Worm (Caenorhabditis elegans) whole organism, mixed stage, embryonic: ENCODE results near the gene K06H6.1.

Source experiments
- M03D4.4 ChIP-seq: sonication (generic microtip); optimal IDR thresholded peaks from 2 replicates; lab custom pipeline; 2017; ENCODE audit warnings: mild to moderate bottlenecking, missing genetic modification characterization, missing compliant biosample characterization
- bed-3 ChIP-seq: fragments of 200-800 bp; sonication (Bioruptor generic); optimal IDR thresholded peaks from 3 replicates; lab custom pipeline; 2018; ENCODE audit warnings: mild to moderate bottlenecking, missing genetic modification characterization, moderate library complexity, missing compliant biosample characterization
- blmp-1 ChIP-seq: fragments of 150-350 bp; optimal IDR thresholded peaks from 2 replicates; lab custom pipeline; 2014; ENCODE audit warnings: missing biosample characterization, missing genetic modification characterization
- ceh-39 ChIP-seq: fragments of 150-350 bp; optimal IDR thresholded peaks from 2 replicates; lab custom pipeline; 2014; ENCODE audit warnings: missing biosample characterization, missing genetic modification characterization
- ceh-43 ChIP-seq: fragments of 200-800 bp; sonication (Bioruptor generic); optimal IDR thresholded peaks from 2 replicates; lab custom pipeline; 2018; ENCODE audit warnings: mild to moderate bottlenecking, missing genetic modification characterization, moderate library complexity, missing compliant biosample characterization
- ceh-83 ChIP-seq: fragments of 200-800 bp; sonication (Bioruptor generic); optimal IDR thresholded peaks from 2 replicates; lab custom pipeline; 2018; ENCODE audit warnings: mild to moderate bottlenecking, missing genetic modification characterization, missing compliant biosample characterization
- cnd-1 ChIP-seq: fragments of 200-800 bp; sonication (Bioruptor generic); optimal IDR thresholded peaks from 2 replicates; lab custom pipeline; 2018; ENCODE audit warnings: mild to moderate bottlenecking, missing genetic modification characterization, missing compliant biosample characterization
- drap-1 ChIP-seq: fragments of 200-800 bp; sonication (Bioruptor generic); optimal IDR thresholded peaks from 3 replicates; lab custom pipeline; 2018; ENCODE audit warnings: mild to moderate bottlenecking, missing genetic modification characterization, missing compliant biosample characterization
- elt-1 ChIP-seq: sonication (generic microtip); optimal IDR thresholded peaks from 2 replicates; lab custom pipeline; 2017; ENCODE audit warnings: missing genetic modification characterization, mild to moderate bottlenecking, missing compliant biosample characterization, antibody characterized with exemption, moderate library complexity, borderline replicate concordance; ENCODE audit not compliant: insufficient read depth
- elt-3 ChIP-seq: fragments of 150-350 bp; optimal IDR thresholded peaks from 2 replicates; lab custom pipeline; 2014; ENCODE audit warnings: missing biosample characterization, missing genetic modification characterization
- flh-1 ChIP-seq: fragments of 200-800 bp; sonication (Bioruptor generic); optimal IDR thresholded peaks from 2 replicates; lab custom pipeline; 2018; ENCODE audit warnings: mild to moderate bottlenecking, missing genetic modification characterization, moderate library complexity, missing compliant biosample characterization
- ham-2 ChIP-seq: fragments of 200-800 bp; sonication (Bioruptor generic); optimal IDR thresholded peaks from 2 replicates; lab custom pipeline; 2018; ENCODE audit warnings: mild to moderate bottlenecking, missing genetic modification characterization, missing compliant biosample characterization
- hlh-1 ChIP-seq: fragments of 150-350 bp; optimal IDR thresholded peaks from 2 replicates; lab custom pipeline; 2014; ENCODE audit warnings: missing biosample characterization, missing genetic modification reagents, missing genetic modification characterization
- lin-13 ChIP-seq: fragments of 150-350 bp; optimal IDR thresholded peaks from 2 replicates; lab custom pipeline; 2014; ENCODE audit warnings: missing biosample characterization, missing genetic modification characterization
- lin-32 ChIP-seq: fragments of 200-800 bp; sonication (Bioruptor generic); optimal IDR thresholded peaks from 2 replicates; lab custom pipeline; 2018; ENCODE audit warnings: mild to moderate bottlenecking, missing genetic modification characterization, missing compliant biosample characterization
- lsy-2 ChIP-seq: fragments of 150-350 bp; optimal IDR thresholded peaks from 2 replicates; lab custom pipeline; 2014; ENCODE audit warnings: missing biosample characterization, missing genetic modification characterization
- mep-1 ChIP-seq: fragments of 150-350 bp; optimal IDR thresholded peaks from 2 replicates; lab custom pipeline; 2017; ENCODE audit warnings: missing biosample characterization, missing genetic modification reagents, missing genetic modification characterization, inconsistent platforms
- mls-2 ChIP-seq: sonication (generic microtip); optimal IDR thresholded peaks from 2 replicates; lab custom pipeline; 2016; ENCODE audit warnings: mild to moderate bottlenecking, missing genetic modification characterization, moderate library complexity, missing compliant biosample characterization
- nhr-12 ChIP-seq: fragments of 150-350 bp; optimal IDR thresholded peaks from 2 replicates; lab custom pipeline; 2014; ENCODE audit warnings: missing biosample characterization, missing genetic modification characterization
- nhr-2 ChIP-seq: fragments of 150-350 bp; optimal IDR thresholded peaks from 2 replicates; lab custom pipeline; 2014; ENCODE audit warnings: missing biosample characterization, missing genetic modification characterization
- nhr-237 ChIP-seq: fragments of 150-350 bp; optimal IDR thresholded peaks from 2 replicates; lab custom pipeline; 2014; ENCODE audit warnings: missing biosample characterization, missing genetic modification characterization
- nhr-28 ChIP-seq: fragments of 150-350 bp; optimal IDR thresholded peaks from 2 replicates; lab custom pipeline; 2014; ENCODE audit warnings: missing biosample characterization, missing genetic modification characterization
- nhr-76 ChIP-seq: sonication (generic microtip); optimal IDR thresholded peaks from 2 replicates; lab custom pipeline; 2017; ENCODE audit warnings: missing biosample characterization, missing genetic modification characterization
- pha-4 ChIP-seq: fragments of 150-350 bp; optimal IDR thresholded peaks from 2 replicates; lab custom pipeline; 2018; ENCODE audit warnings: missing biosample characterization, missing genetic modification reagents, missing genetic modification characterization
- sem-2 ChIP-seq: fragments of 200-800 bp; sonication (Bioruptor generic); optimal IDR thresholded peaks from 2 replicates; lab custom pipeline; 2018; ENCODE audit warnings: mild to moderate bottlenecking, missing genetic modification characterization, missing compliant biosample characterization
- snpc-4 ChIP-seq: fragments of 150-350 bp; optimal IDR thresholded peaks from 2 replicates; lab custom pipeline; 2014; ENCODE audit warnings: missing biosample characterization, missing genetic modification characterization
- tbx-8 ChIP-seq: fragments of 200-800 bp; sonication (Bioruptor generic); optimal IDR thresholded peaks from 2 replicates; lab custom pipeline; 2018; ENCODE audit warnings: mild to moderate bottlenecking, missing genetic modification characterization, moderate library complexity, missing compliant biosample characterization
- unc-120 ChIP-seq: sonication (generic microtip); optimal IDR thresholded peaks from 2 replicates; lab custom pipeline; 2017; ENCODE audit warnings: missing genetic modification characterization, missing compliant biosample characterization; ENCODE audit not compliant: poor library complexity, severe bottlenecking
- unc-39 ChIP-seq: fragments of 150-350 bp; optimal IDR thresholded peaks from 2 replicates; lab custom pipeline; 2014; ENCODE audit warnings: missing biosample characterization, missing genetic modification characterization
- unc-62 ChIP-seq: fragments of 150-350 bp; optimal IDR thresholded peaks from 2 replicates; lab custom pipeline; 2014; ENCODE audit warnings: missing biosample characterization, missing genetic modification reagents, missing genetic modification characterization
- ztf-11 ChIP-seq: fragments of 150-350 bp; optimal IDR thresholded peaks from 2 replicates; lab custom pipeline; 2014; ENCODE audit warnings: missing biosample characterization, missing genetic modification characterization

The K06H6.1 gene

DNA sequence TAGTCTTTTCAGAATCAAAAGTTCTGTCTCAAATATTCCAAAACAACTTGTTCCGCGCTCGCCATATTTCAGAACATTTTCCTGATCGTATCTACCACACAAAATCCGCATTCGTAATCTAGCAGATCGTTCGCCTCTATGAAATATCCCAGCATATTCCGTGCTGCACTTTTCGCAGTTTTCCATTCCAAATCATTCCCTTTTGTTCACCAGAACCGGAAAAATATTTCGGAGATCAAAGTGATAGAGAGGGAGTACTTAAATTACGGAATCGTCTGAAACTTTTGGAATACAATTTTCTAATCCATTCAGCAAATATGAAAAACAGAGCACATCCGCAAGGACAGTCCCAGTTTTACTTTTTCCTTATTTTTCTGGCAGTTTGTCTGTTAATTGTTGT lies at the start of gene K06H6.1:
Gene K06H6.1 (plus strand): TSS at position 301 of the 400 bp plus-strand sequence.
- TF ChIP-seq sem-2 (no peak), snpc-4 (tag; lab: Kevin White, UChicago) (no peak), mep-1 (tag; lab: Kevin White, UChicago) (no peak), cnd-1 (tag; lab: Kevin White, UChicago) (no peak), nhr-12 (tag; lab: Kevin White, UChicago) (no peak), unc-39 (no peak), unc-120 (tag; lab: Kevin White, UChicago) (no peak)

DNA sequence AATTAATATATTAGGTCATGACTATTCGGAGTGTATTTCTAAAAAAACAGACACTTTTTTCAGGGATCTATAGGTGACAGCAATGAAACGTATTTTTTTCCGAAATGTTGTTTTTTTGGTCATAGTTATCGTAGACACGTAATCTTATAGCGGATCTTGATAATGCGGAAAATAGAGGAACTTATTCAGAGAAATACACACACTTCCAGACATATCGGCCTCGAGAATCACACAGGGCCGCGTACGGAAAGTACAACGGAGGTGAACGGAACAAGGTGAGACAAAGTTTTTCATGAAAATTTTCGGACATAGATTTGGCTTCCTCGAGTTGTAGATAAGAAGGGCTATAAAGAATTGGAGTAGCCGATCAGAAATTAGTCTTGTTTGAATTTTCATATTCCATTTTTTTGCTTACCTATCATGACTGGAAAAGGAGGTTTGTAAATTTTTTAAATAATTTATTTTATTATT lies 48.8 kb upstream of the K06H6.1 start, which contains the start of gene nhr-155:
Gene nhr-155 (plus strand): TSS at position 421 of the 471 bp plus-strand sequence.
- no peak for TF ChIP-seq nhr-28 (tag; lab: Kevin White, UChicago)
- peak; percentile 77 for TF ChIP-seq elt-1 (tag; lab: Kevin White, UChicago)

DNA sequence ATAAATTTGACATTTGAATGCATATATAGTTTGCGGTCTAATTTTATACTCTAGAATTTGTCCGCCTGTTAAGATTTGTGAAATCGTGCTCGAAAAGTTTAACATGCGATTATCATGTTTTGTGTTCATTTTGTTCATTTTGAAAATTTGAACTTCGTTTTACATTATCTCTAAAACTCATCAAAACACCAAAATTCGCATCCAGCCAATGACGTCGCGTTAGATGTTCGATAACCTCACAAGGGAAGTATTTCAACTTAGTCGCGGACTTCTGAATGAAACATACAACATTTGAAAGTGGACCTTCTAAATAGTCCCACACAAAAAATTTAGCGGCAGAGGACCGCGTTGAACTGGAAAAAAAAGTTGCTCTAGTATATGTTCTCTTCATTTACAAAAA lies 46.4 kb upstream of the K06H6.1 start:
- TF ChIP-seq unc-39 = no peak
- no peak for TF ChIP-seq nhr-28 (tag; lab: Kevin White, UChicago)
- TF ChIP-seq flh-1 (GFP tag; lab: Kevin White, UChicago) = no peak
- no peak for TF ChIP-seq mls-2

DNA sequence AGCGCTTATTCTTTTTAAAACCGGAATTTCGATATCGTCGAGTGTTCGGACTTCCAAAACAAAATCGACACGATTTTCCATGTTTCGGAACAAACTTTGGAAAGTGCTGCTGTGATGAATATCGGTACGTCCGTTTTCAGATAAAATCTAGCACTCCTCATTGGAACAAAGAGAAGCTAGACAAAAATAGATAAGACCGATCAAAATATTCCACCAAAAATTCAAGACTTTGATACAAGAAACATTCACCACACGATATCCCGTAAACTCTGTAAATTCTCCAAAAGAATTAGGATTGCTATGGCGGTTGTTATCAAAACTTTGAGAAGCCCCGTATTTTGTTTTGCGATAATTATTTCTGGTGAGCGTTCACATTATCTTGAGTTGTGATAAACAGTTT lies 44.7 kb upstream of the K06H6.1 start, which contains the start of gene C14C6.3:
Gene C14C6.3 (plus strand): TSS at position 301 of the 400 bp plus-strand sequence.
- no peak for TF ChIP-seq M03D4.4
- TF ChIP-seq snpc-4 (tag; lab: Kevin White, UChicago) = no peak
- no peak for TF ChIP-seq nhr-237 (tag; lab: Kevin White, UChicago)
- no peak for TF ChIP-seq ceh-39 (tag; lab: Kevin White, UChicago)
- no peak for TF ChIP-seq cnd-1 (tag; lab: Kevin White, UChicago)
- TF ChIP-seq elt-3 = no peak
- no peak for TF ChIP-seq ceh-43 (GFP tag; lab: Kevin White, UChicago)
- no peak for TF ChIP-seq unc-120 (tag; lab: Kevin White, UChicago)
- TF ChIP-seq ceh-83 (GFP tag; lab: Kevin White, UChicago) = no peak
- TF ChIP-seq lsy-2 (tag; lab: Kevin White, UChicago) = no peak
- no peak for TF ChIP-seq sem-2
- TF ChIP-seq lin-13 (tag; lab: Kevin White, UChicago) = no peak
- no peak for TF ChIP-seq flh-1 (GFP tag; lab: Kevin White, UChicago)

DNA sequence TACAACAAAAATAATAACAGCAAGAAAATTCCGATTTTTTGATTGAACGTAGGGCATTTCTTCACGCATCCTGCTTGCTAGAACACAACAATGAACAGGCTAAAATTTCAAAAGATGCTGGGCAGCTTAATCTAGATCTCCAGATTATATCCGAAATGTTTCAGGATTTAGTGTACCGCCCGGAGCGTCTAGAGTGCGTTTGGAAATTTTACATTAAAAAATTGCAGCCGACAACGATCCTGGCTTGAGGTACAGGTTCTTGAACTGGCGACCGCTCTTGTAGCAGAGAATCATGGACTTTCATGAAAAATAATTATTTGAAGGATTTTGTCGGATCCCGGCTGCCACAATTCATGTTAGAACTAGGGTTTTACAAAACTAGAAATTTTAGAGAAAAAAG lies 39.9 kb upstream of the K06H6.1 start, which contains the start of gene C14C6.6:
Gene C14C6.6 (minus strand): TSS at position 101 of the 400 bp plus-strand sequence.
- TF ChIP-seq nhr-2 (tag; lab: Kevin White, UChicago) (no peak), pha-4 (no peak), unc-39 (no peak), ztf-11 (no peak), unc-62 (GFP tag; lab: Kevin White, UChicago) (no peak), lin-32 (GFP tag; lab: Kevin White, UChicago) (no peak), hlh-1 (tag; lab: Kevin White, UChicago) (no peak), mls-2 (no peak), snpc-4 (tag; lab: Kevin White, UChicago) (no peak), lin-13 (tag; lab: Kevin White, UChicago) (no peak), nhr-76 (tag; lab: Kevin White, UChicago) (no peak), ham-2 (no peak), flh-1 (GFP tag; lab: Kevin White, UChicago) (no peak), M03D4.4 (no peak)

DNA sequence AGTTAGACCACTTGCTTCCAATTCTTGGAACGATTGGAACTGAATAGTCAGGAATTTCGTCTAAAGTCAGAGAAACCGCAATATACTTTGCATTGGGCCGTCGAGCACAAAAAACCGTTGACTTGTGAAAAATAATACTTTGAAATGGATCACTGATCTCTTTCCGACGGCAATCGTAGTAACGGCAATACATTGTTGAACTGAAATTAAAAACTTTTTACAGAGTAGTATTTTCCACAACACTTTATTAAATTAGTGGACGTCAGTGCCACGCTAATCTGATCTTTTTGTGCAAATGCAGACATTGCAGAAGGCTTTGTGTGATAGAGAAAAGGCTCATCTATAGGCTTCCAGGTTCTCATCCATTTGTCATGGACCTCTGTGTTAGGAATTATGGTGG lies 35.5 kb upstream of the K06H6.1 start:
- no peak for TF ChIP-seq sem-2

DNA sequence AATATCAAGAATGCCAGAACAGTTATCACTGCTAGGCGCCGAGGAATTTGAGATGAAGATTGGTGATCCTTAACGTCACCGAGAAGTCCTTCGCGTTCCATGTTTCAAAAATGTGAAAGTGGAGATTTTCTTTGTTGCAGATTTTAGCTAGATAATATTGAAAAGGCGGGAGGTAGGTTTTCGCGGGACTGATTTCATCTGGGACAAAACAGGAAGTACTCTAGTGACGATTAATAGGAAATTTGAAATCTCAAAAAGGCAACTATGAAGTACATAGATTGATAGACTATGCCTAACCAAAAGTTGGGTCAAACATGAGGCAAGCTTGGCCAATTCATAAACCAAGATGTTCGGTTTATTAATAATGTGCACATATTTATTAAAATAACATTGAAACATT lies 34.9 kb upstream of the K06H6.1 start, which contains the start of gene C14C6.8:
Gene C14C6.8 (minus strand): TSS at position 101 of the 400 bp plus-strand sequence.
- TF ChIP-seq blmp-1 (tag; lab: Kevin White, UChicago) (no peak), tbx-8 (GFP tag; lab: Kevin White, UChicago) (no peak), flh-1 (GFP tag; lab: Kevin White, UChicago) (no peak), lin-32 (GFP tag; lab: Kevin White, UChicago) (no peak), unc-39 (no peak), bed-3 (GFP tag; lab: Kevin White, UChicago) (no peak), unc-62 (GFP tag; lab: Kevin White, UChicago) (no peak), nhr-237 (tag; lab: Kevin White, UChicago) (no peak), nhr-2 (tag; lab: Kevin White, UChicago) (no peak), drap-1 (GFP tag; lab: Kevin White, UChicago) (no peak), ztf-11 (no peak), nhr-28 (tag; lab: Kevin White, UChicago) (no peak), ceh-43 (GFP tag; lab: Kevin White, UChicago) (no peak), elt-3 (no peak), sem-2 (no peak), pha-4 (no peak), ham-2 (no peak), lsy-2 (tag; lab: Kevin White, UChicago) (no peak)
